Worm (Caenorhabditis elegans): ENCODE measurements around the gene nhr-196.

DNA sequence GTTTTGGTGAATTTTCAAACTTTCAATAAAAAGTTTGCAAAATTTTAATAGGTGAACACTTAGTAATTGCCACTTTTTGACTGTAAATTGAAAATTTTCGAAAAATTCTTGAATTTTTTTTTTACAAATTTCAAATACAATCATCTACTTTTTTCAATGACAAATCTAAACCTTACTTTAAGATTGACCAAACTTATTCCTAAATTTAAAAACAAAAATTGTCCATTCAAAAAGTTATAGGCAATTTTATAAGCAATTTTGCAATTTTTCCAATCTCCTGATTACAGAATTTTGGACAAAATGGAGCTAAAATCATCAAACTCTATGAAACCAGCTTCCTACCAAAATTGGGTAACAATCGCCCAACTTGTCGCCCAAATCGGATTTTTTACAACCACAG lies 40.9 kb upstream of the nhr-196 start, which contains the start of gene str-23:
- no peak for TF ChIP-seq tbx-2 (tag; optimal IDR thresholded peaks at IDR 0.05)
- no peak for TF ChIP-seq ama-1 (optimal IDR thresholded peaks at IDR 0.05)
